Worm (Caenorhabditis elegans) whole organism, early embryonic: ENCODE data around the gene F28E10.4.

ENCODE experiments used
- ama-1 ChIP-seq: fragments of 150-350 bp; optimal IDR thresholded peaks from 2 replicates; lab custom pipeline; 2014
- ceh-13 ChIP-seq: fragments of 200-800 bp; sonication (Bioruptor generic); optimal IDR thresholded peaks from 2 replicates; lab custom pipeline; 2018; ENCODE audit warnings: mild to moderate bottlenecking, missing genetic modification characterization, missing compliant biosample characterization
- ets-7 ChIP-seq: sonication (generic microtip); optimal IDR thresholded peaks from 2 replicates; lab custom pipeline; 2016; ENCODE audit warnings: missing genotype, missing genetic modification characterization, missing compliant biosample characterization
- hmg-4 ChIP-seq: fragments of 200-800 bp; sonication (Bioruptor generic); optimal IDR thresholded peaks from 2 replicates; lab custom pipeline; 2018; ENCODE audit warnings: mild to moderate bottlenecking, missing genetic modification characterization, missing compliant biosample characterization
- hnd-1 ChIP-seq: sonication (generic microtip); optimal IDR thresholded peaks from 2 replicates; lab custom pipeline; 2016; ENCODE audit warnings: missing genetic modification characterization, missing compliant biosample characterization
- scrt-1 ChIP-seq: fragments of 200-800 bp; sonication (Bioruptor generic); IDR thresholded peaks from 2 replicates; pipeline ENCODE4 v1.3.6; 2022; ENCODE audit warnings: missing genetic modification characterization, missing compliant biosample characterization
- tbx-37 ChIP-seq: fragments of 200-800 bp; sonication (Bioruptor generic); conservative IDR thresholded peaks from 2 replicates; pipeline ENCODE4 v1.3.6; 2022; ENCODE audit warnings: missing genetic modification reagents, missing genetic modification characterization, missing compliant biosample characterization
- tra-4 ChIP-seq: sonication (generic microtip); optimal IDR thresholded peaks from 2 replicates; lab custom pipeline; 2017; ENCODE audit warnings: missing genetic modification characterization, missing compliant biosample characterization

DNA sequence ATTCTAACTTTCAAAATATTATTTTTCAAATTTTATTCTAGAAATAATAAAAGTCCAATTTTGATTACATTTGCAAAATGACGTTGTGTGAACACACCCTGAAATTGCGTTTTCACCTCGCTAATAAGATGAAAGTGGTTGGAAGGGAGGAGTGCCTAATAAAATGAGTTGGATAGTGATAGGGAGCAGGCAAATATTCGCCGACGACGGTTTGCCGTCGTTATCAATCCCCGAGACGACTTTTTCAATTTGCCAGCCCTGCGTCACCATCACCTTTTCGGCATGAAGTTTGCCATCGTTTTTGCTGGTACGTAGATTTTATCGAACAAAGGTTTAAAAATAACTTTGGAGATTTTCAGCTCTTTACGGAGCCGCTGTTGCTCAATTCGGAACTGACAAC lies 38.4 kb upstream of the F28E10.4 start, which contains the start of gene nspg-10:
- TF ChIP-seq scrt-1 (GFP tag; lab: Robert Waterston, UW) = no peak
- no peak for TF ChIP-seq hnd-1 (tag; lab: Kevin White, UChicago)
- TF ChIP-seq ets-7 (tag; lab: Kevin White, UChicago) = no peak
- no peak for TF ChIP-seq tra-4
- TF ChIP-seq ama-1 (lab: Kevin White, UChicago) = no peak
- TF ChIP-seq hmg-4 (GFP tag; lab: Kevin White, UChicago) = no peak
- TF ChIP-seq tbx-37 (GFP tag; lab: Robert Waterston, UW) = no peak
- no peak for TF ChIP-seq ceh-13 (GFP tag; lab: Kevin White, UChicago)
